Worm (Caenorhabditis elegans) whole organism, L4/young adult: ENCODE measurements around the gene B0464.6.

ENCODE experiments used
- W03F9.2 ChIP-seq: fragments of 150-350 bp; optimal IDR thresholded peaks from 2 replicates; lab custom pipeline; 2014; ENCODE audit warnings: missing biosample characterization, missing genetic modification characterization
- dao-5 ChIP-seq: sonication (generic microtip); optimal IDR thresholded peaks from 2 replicates; lab custom pipeline; 2016; ENCODE audit warnings: missing genotype, missing genetic modification characterization, moderate library complexity, missing compliant biosample characterization
- him-1 ChIP-seq: sonication (generic microtip); optimal IDR thresholded peaks from 2 replicates; lab custom pipeline; 2016; ENCODE audit warnings: missing genotype, missing genetic modification reagents, missing genetic modification characterization, missing compliant biosample characterization

- TF ChIP-seq him-1 (tag; lab: Kevin White, UChicago) (no peak), W03F9.2 (no peak), dao-5 (no peak)
These were observed 16.7 kb upstream of the B0464.6 start for ce11 chrIII:9482423-9482993.
